Fruit fly (Drosophila melanogaster): ENCODE data around the gene CG44085.

- TF ChIP-seq CG14655 (GFP tag; optimal IDR thresholded peaks at IDR 0.05) (no peak), Snoo (tag; optimal IDR thresholded peaks at IDR 0.05) (no peak), gl (tag; optimal IDR thresholded peaks at IDR 0.05) (no peak), CG15710 (tag; optimal IDR thresholded peaks at IDR 0.05) (no peak), CG9948 (tag; optimal IDR thresholded peaks at IDR 0.05) (no peak), CG32121 (GFP tag; IDR thresholded peaks at IDR 0.05) (no peak), rn (GFP tag; IDR thresholded peaks at IDR 0.05) (no peak), Pif1A (GFP tag; optimal IDR thresholded peaks at IDR 0.05) (no peak)
Observed at dm6 chr2L:13229388-13229882, 31.4 kb upstream of the CG44085 start, which contains the start of gene CG16815.
